Worm (Caenorhabditis elegans): ENCODE data around the gene zig-4.

zig-4 gene

ce11 chrX:7900180-7900579 is 25.1 kb upstream of the zig-4 start:
- TF ChIP-seq klf-2 (GFP tag; conservative IDR thresholded peaks at IDR 0.05) = no peak
- no peak for TF ChIP-seq cog-1 (tag; optimal IDR thresholded peaks at IDR 0.05)

DNA sequence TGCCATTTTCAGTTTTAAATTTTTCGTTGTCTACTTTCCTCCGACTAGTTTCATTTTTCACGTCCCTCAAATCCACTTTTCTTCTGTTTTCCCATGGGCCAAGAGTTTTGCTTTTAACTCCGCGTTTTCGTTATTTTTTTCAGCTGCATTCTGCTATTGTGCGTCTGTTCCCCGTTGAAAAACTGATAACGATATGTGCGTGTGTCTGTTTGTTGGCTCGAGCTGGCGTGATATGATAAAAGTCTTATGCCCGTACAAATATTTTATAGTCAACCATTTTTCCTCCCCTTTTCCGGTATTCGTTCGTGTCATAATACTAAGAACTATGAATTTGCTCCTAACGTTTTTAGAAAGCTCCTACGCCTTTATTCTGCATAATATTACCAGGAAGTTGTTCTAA is 23.4 kb upstream of the zig-4 start:
- TF ChIP-seq ztf-23 (GFP tag; IDR thresholded peaks at IDR 0.05) (no peak), ztf-29 (GFP tag; IDR thresholded peaks at IDR 0.05) (no peak)

DNA sequence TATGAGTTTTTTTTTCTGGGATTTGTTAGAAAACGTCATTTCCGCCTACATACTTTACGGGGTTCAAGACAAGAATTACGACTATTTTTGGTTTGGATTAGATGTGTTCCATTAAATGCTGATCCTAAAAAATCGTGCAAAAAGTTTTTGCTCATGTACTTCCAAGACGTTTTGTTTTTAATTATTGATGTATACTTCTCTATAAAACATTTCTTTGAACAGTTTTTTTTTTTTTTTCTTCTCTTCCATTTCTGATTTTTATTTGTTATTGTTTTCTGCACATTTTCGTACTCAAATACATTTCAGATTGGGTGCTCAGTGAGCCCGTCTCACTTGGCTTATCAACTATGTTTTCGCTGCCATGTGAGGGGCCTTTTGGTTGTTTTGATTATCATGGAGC is 22.3 kb upstream of the zig-4 start, which contains the start of gene C39D10.11:
Gene C39D10.11, plus strand, starts transcription at position 301 of the 400 bp plus-strand sequence.
- TF ChIP-seq ztf-23 (GFP tag; IDR thresholded peaks at IDR 0.05) (no peak), ref-1 (GFP tag; conservative IDR thresholded peaks at IDR 0.05) (no peak), klf-2 (GFP tag; conservative IDR thresholded peaks at IDR 0.05) (no peak), tab-1 (GFP tag; IDR thresholded peaks at IDR 0.05) (no peak), T22C8.4 (GFP tag; IDR thresholded peaks at IDR 0.05) (no peak), cog-1 (tag; optimal IDR thresholded peaks at IDR 0.05) (no peak), flt-1 (GFP tag; IDR thresholded peaks at IDR 0.05) (no peak), med-1 (GFP tag; optimal IDR thresholded peaks at IDR 0.05; ENCODE audit: insufficient read depth) (no peak), ztf-29 (GFP tag; IDR thresholded peaks at IDR 0.05) (no peak)

DNA sequence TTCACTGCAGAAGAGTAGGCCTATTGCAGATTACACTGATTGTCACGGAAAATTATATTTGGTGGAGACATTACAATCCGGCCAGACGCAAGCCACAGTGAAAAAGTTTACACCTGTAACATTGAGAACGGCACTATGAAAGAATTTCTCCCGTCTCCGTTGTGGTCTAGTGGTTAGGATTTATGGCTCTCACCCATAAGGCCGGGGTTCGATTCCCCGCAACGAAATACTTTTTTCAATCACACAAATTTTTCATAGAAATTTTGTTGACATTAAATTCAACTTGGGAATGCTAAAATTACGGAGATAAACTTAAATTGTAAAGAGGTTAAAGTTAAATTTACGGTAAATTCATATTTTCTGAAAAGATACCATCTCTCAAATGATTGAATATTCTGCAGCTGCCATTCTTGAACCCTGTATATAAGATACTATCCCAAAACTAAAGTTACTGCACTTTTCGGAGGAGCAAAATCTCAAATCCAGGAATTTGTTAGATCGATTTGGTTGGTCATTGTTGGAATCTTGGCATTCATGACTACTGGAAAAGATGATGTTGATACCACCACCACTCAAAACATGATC is 18.7 kb upstream of the zig-4 start, which contains the start of gene C39D10.1:
Gene C39D10.1, plus strand, starts transcription at position 535 of the 585 bp plus-strand sequence.
- TF ChIP-seq flt-1 (GFP tag; IDR thresholded peaks at IDR 0.05) (0 out of 2 replicates have a peak, but pooled peaks have one; percentile 33), tab-1 (GFP tag; IDR thresholded peaks at IDR 0.05) (no peak)

ce11 chrX:7913830-7914229 is 11.4 kb upstream of the zig-4 start, which contains the start of gene C39D10.7:
Gene C39D10.7 (minus strand): TSS chrX:7913930.
- TF ChIP-seq med-1 (GFP tag; optimal IDR thresholded peaks at IDR 0.05; ENCODE audit: insufficient read depth) (no peak), ref-1 (GFP tag; conservative IDR thresholded peaks at IDR 0.05) (no peak), cog-1 (tag; optimal IDR thresholded peaks at IDR 0.05) (no peak), klf-2 (GFP tag; conservative IDR thresholded peaks at IDR 0.05) (no peak), flt-1 (GFP tag; IDR thresholded peaks at IDR 0.05) (no peak), ztf-23 (GFP tag; IDR thresholded peaks at IDR 0.05) (no peak), tab-1 (GFP tag; IDR thresholded peaks at IDR 0.05) (no peak), ztf-29 (GFP tag; IDR thresholded peaks at IDR 0.05) (no peak), T22C8.4 (GFP tag; IDR thresholded peaks at IDR 0.05) (no peak)

- TF ChIP-seq tab-1 (GFP tag; IDR thresholded peaks at IDR 0.05) (no peak), ztf-23 (GFP tag; IDR thresholded peaks at IDR 0.05) (no peak), med-1 (GFP tag; optimal IDR thresholded peaks at IDR 0.05; ENCODE audit: insufficient read depth) (no peak), flt-1 (GFP tag; IDR thresholded peaks at IDR 0.05) (no peak), T22C8.4 (GFP tag; IDR thresholded peaks at IDR 0.05) (no peak), klf-2 (GFP tag; conservative IDR thresholded peaks at IDR 0.05) (no peak), cog-1 (tag; optimal IDR thresholded peaks at IDR 0.05) (no peak), ztf-29 (GFP tag; IDR thresholded peaks at IDR 0.05) (no peak), ref-1 (GFP tag; conservative IDR thresholded peaks at IDR 0.05) (no peak)
These were observed 9.6 kb upstream of the zig-4 start for ce11 chrX:7915616-7916015.

DNA sequence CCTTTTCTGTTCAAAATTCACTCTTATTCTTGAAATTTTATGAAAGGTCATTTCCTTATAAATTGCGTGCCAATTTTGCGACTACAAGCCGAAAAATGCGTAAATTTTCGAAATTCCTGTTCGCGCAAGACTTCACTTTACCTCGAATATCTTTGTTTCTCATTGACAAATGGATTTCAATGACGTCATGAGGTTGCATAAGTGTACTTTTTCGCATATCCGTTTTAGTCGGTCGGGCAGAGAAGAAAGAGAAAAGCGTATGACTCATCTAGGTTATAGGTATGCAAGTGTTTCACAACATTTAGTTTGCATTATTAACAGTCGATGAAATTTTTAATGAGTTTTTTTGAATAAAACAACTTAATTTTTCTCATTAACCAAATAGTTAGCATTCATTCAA is 9.2 kb upstream of the zig-4 start:
- no peak for TF ChIP-seq med-1 (GFP tag; optimal IDR thresholded peaks at IDR 0.05; ENCODE audit: insufficient read depth)
- no peak for TF ChIP-seq flt-1 (GFP tag; IDR thresholded peaks at IDR 0.05)
- TF ChIP-seq klf-2 (GFP tag; conservative IDR thresholded peaks at IDR 0.05) = no peak
- TF ChIP-seq T22C8.4 (GFP tag; IDR thresholded peaks at IDR 0.05) = no peak

DNA sequence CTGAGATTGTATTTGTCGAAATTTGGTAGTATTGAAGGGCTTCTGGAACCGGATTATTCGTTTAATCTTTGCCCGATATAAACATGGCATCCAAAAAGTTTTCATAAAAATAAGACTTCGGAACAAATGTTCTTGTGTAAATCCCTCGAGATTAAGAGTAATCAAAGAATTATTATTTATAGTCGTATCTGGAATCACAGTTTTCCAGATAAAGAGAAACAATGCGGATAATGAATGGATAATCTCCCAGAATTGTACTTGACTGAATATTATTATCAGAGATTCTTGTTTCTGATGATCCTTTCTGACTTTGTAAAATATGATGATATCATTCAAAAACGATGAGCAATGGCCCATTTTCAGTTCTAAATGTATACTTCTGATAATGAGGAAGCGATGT is 4.1 kb upstream of the zig-4 start:
- no peak for TF ChIP-seq klf-2 (GFP tag; conservative IDR thresholded peaks at IDR 0.05)
- no peak for TF ChIP-seq ztf-29 (GFP tag; IDR thresholded peaks at IDR 0.05)
- TF ChIP-seq ref-1 (GFP tag; conservative IDR thresholded peaks at IDR 0.05) = no peak
- no peak for TF ChIP-seq T22C8.4 (GFP tag; IDR thresholded peaks at IDR 0.05)
- TF ChIP-seq cog-1 (tag; optimal IDR thresholded peaks at IDR 0.05) = no peak
- no peak for TF ChIP-seq med-1 (GFP tag; optimal IDR thresholded peaks at IDR 0.05; ENCODE audit: insufficient read depth)

ce11 chrX:7930450-7930849 is 5.2 kb downstream of the zig-4 start, which contains the start of gene zig-3:
Gene zig-3 (plus strand): TSS chrX:7930750.
- TF ChIP-seq ztf-29 (GFP tag; IDR thresholded peaks at IDR 0.05) (no peak), med-1 (GFP tag; optimal IDR thresholded peaks at IDR 0.05; ENCODE audit: insufficient read depth) (no peak), flt-1 (GFP tag; IDR thresholded peaks at IDR 0.05) (no peak), ztf-23 (GFP tag; IDR thresholded peaks at IDR 0.05) (no peak), tab-1 (GFP tag; IDR thresholded peaks at IDR 0.05) (no peak), T22C8.4 (GFP tag; IDR thresholded peaks at IDR 0.05) (no peak), ref-1 (GFP tag; conservative IDR thresholded peaks at IDR 0.05) (no peak), klf-2 (GFP tag; conservative IDR thresholded peaks at IDR 0.05) (no peak), cog-1 (tag; optimal IDR thresholded peaks at IDR 0.05) (no peak)

DNA sequence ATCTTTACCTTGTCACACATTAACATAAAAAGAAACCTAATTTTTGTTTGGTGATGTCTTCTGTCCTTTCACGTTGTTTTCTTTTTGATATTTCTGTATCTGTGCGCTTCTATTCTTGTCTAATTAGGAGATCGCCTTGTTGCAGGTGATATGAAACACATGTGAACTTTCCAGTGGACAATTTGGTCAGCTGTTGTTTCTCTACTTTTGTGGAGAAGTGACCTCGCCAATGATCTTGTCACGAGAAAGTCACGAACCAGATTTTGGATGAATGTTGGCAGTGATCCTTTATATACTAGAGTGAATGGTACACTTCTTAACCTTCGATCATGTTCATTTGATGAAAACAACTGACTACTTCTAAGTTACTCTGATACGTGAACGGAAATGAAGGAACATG is 7.2 kb downstream of the zig-4 start:
- no peak for TF ChIP-seq cog-1 (tag; optimal IDR thresholded peaks at IDR 0.05)

- TF ChIP-seq ref-1 (GFP tag; conservative IDR thresholded peaks at IDR 0.05) (no peak), med-1 (GFP tag; optimal IDR thresholded peaks at IDR 0.05; ENCODE audit: insufficient read depth) (no peak), tab-1 (GFP tag; IDR thresholded peaks at IDR 0.05) (no peak), cog-1 (tag; optimal IDR thresholded peaks at IDR 0.05) (no peak), flt-1 (GFP tag; IDR thresholded peaks at IDR 0.05) (no peak), klf-2 (GFP tag; conservative IDR thresholded peaks at IDR 0.05) (no peak), T22C8.4 (GFP tag; IDR thresholded peaks at IDR 0.05) (no peak), ztf-29 (GFP tag; IDR thresholded peaks at IDR 0.05) (no peak), ztf-23 (GFP tag; IDR thresholded peaks at IDR 0.05) (no peak)
These were observed 17.4 kb downstream of the zig-4 start for ce11 chrX:7942675-7943074.

Data from whole organism, midembryonic.